Worm (Caenorhabditis elegans) whole organism, early embryonic: ENCODE measurements around the gene dyf-3.

Source experiments
- B0310.2 ChIP-seq: sonication (generic microtip); optimal IDR thresholded peaks from 2 replicates; lab custom pipeline; 2016; ENCODE audit warnings: mild to moderate bottlenecking, missing genetic modification characterization, missing compliant biosample characterization
- ama-1 ChIP-seq: fragments of 150-350 bp; optimal IDR thresholded peaks from 2 replicates; lab custom pipeline; 2014
- ets-7 ChIP-seq: sonication (generic microtip); optimal IDR thresholded peaks from 2 replicates; lab custom pipeline; 2016; ENCODE audit warnings: missing genotype, missing genetic modification characterization, missing compliant biosample characterization
- flt-1 ChIP-seq: fragments of 200-800 bp; sonication (Bioruptor generic); IDR thresholded peaks from 2 replicates; pipeline ENCODE4 v1.3.6; 2022; ENCODE audit warnings: missing genetic modification characterization, missing compliant biosample characterization
- tbx-11 ChIP-seq: fragments of 200-800 bp; sonication (Bioruptor generic); IDR thresholded peaks from 2 replicates; pipeline ENCODE4 v1.3.6; 2022; ENCODE audit warnings: missing genetic modification characterization, missing compliant biosample characterization

ce11 chrIV:3363784-3364183 lies 35.2 kb downstream of the dyf-3 start:
- TF ChIP-seq flt-1 (no peak), ets-7 (tag; lab: Kevin White, UChicago) (no peak), ama-1 (lab: Kevin White, UChicago) (no peak), tbx-11 (GFP tag; lab: Robert Waterston, UW) (no peak), B0310.2 (no peak)
